Worm (Caenorhabditis elegans) whole organism, L3 larva: ENCODE measurements around the gene npax-4.

Source experiments
- R02D3.7 ChIP-seq: fragments of 150-350 bp; optimal IDR thresholded peaks from 2 replicates; lab custom pipeline; 2014; ENCODE audit warnings: missing biosample characterization, missing genetic modification characterization
- ZK546.5 ChIP-seq: sonication (generic microtip); optimal IDR thresholded peaks from 2 replicates; lab custom pipeline; 2017; ENCODE audit warnings: missing biosample characterization, missing genetic modification characterization
- aly-2 ChIP-seq: fragments of 150-350 bp; optimal IDR thresholded peaks from 2 replicates; lab custom pipeline; 2014; ENCODE audit warnings: missing biosample characterization, missing genetic modification characterization
- ama-1 ChIP-seq: fragments of 150-350 bp; optimal IDR thresholded peaks from 2 replicates; lab custom pipeline; 2018
- ceh-16 ChIP-seq: sonication (generic microtip); optimal IDR thresholded peaks from 2 replicates; lab custom pipeline; 2017; ENCODE audit warnings: missing biosample characterization, missing genetic modification characterization
- ceh-28 ChIP-seq: fragments of 150-350 bp; optimal IDR thresholded peaks from 2 replicates; lab custom pipeline; 2014; ENCODE audit warnings: missing biosample characterization, missing genetic modification reagents, missing genetic modification characterization
- ceh-82 ChIP-seq: fragments of 150-350 bp; optimal IDR thresholded peaks from 2 replicates; lab custom pipeline; 2014; ENCODE audit warnings: missing biosample characterization, missing genetic modification characterization
- ceh-9 ChIP-seq: sonication (generic microtip); optimal IDR thresholded peaks from 2 replicates; lab custom pipeline; 2018; ENCODE audit warnings: missing biosample characterization, missing genetic modification characterization
- daf-12 ChIP-seq: fragments of 150-350 bp; optimal IDR thresholded peaks from 2 replicates; lab custom pipeline; 2014; ENCODE audit warnings: missing biosample characterization, missing genetic modification reagents, missing genetic modification characterization
- egl-27 ChIP-seq: sonication (generic microtip); optimal IDR thresholded peaks from 4 replicates; lab custom pipeline; 2017; ENCODE audit warnings: missing biosample characterization, missing genetic modification reagents, missing genetic modification characterization
- egl-5 ChIP-seq: fragments of 150-350 bp; optimal IDR thresholded peaks from 2 replicates; lab custom pipeline; 2017; ENCODE audit warnings: missing biosample characterization, missing genetic modification reagents, missing genetic modification characterization, inconsistent platforms
- elt-1 ChIP-seq: fragments of 150-350 bp; optimal IDR thresholded peaks from 2 replicates; lab custom pipeline; 2014; ENCODE audit warnings: missing biosample characterization, missing genetic modification characterization
- elt-2 ChIP-seq: sonication (generic microtip); optimal IDR thresholded peaks from 2 replicates; lab custom pipeline; 2016; ENCODE audit warnings: missing genetic modification reagents, mild to moderate bottlenecking, missing genetic modification characterization, missing compliant biosample characterization
- elt-3 ChIP-seq, 3 experiments: fragments of 150-350 bp in 1 of 3; sonication (generic microtip) in 2 of 3; optimal IDR thresholded peaks; 2 replicates in 2 of 3; 4 replicates in 1 of 3; lab custom pipeline; 2014 to 2017; ENCODE audit warnings: missing biosample characterization in 3 of 3, missing genetic modification characterization in 3 of 3
- eor-1 ChIP-seq, 2 experiments: fragments of 150-350 bp; optimal IDR thresholded peaks; 2 replicates each; lab custom pipeline; 2014 to 2018; ENCODE audit warnings: missing biosample characterization in 2 of 2, missing genetic modification characterization in 2 of 2
- fkh-10 ChIP-seq: sonication (generic microtip); optimal IDR thresholded peaks from 2 replicates; lab custom pipeline; 2017; ENCODE audit warnings: missing biosample characterization, missing genetic modification reagents, missing genetic modification characterization
- fkh-2 ChIP-seq: fragments of 150-350 bp; optimal IDR thresholded peaks from 2 replicates; lab custom pipeline; 2014; ENCODE audit warnings: missing biosample characterization, missing genetic modification reagents, missing genetic modification characterization
- fos-1 ChIP-seq: fragments of 150-350 bp; optimal IDR thresholded peaks from 2 replicates; lab custom pipeline; 2014; ENCODE audit warnings: missing biosample characterization, missing genetic modification characterization
- hmg-11 ChIP-seq: sonication (generic microtip); optimal IDR thresholded peaks from 2 replicates; lab custom pipeline; 2016; ENCODE audit warnings: missing genetic modification characterization, missing compliant biosample characterization
- jun-1 ChIP-seq: fragments of 150-350 bp; optimal IDR thresholded peaks from 2 replicates; lab custom pipeline; 2014; ENCODE audit warnings: missing biosample characterization, missing genetic modification reagents, missing genetic modification characterization
- lin-15B ChIP-seq: fragments of 150-350 bp; optimal IDR thresholded peaks from 2 replicates; lab custom pipeline; 2014; ENCODE audit warnings: missing biosample characterization, missing genetic modification characterization
- lin-39 ChIP-seq: fragments of 150-350 bp; optimal IDR thresholded peaks from 2 replicates; lab custom pipeline; 2018; ENCODE audit warnings: missing biosample characterization, missing genetic modification reagents, missing genetic modification characterization
- lsy-12 ChIP-seq: sonication (generic microtip); optimal IDR thresholded peaks from 2 replicates; lab custom pipeline; 2016; ENCODE audit warnings: mild to moderate bottlenecking, missing genetic modification characterization, missing compliant biosample characterization
- mdl-1 ChIP-seq: fragments of 150-350 bp; optimal IDR thresholded peaks from 2 replicates; lab custom pipeline; 2014; ENCODE audit warnings: missing biosample characterization, missing genetic modification characterization
- mml-1 ChIP-seq: fragments of 150-350 bp; sonication (generic microtip); optimal IDR thresholded peaks from 3 replicates; lab custom pipeline; 2014; ENCODE audit warnings: missing biosample characterization, missing genetic modification characterization
- nfya-1 ChIP-seq: sonication (generic microtip); optimal IDR thresholded peaks from 2 replicates; lab custom pipeline; 2017; ENCODE audit warnings: missing genetic modification characterization, mild to moderate bottlenecking, missing compliant biosample characterization, antibody characterized with exemption, moderate library complexity; ENCODE audit not compliant: insufficient read depth
- nhr-11 ChIP-seq: fragments of 150-350 bp; optimal IDR thresholded peaks from 2 replicates; lab custom pipeline; 2014; ENCODE audit warnings: missing biosample characterization, missing genetic modification characterization
- nhr-12 ChIP-seq: fragments of 150-350 bp; optimal IDR thresholded peaks from 2 replicates; lab custom pipeline; 2014; ENCODE audit warnings: missing biosample characterization, missing genetic modification characterization
- nhr-23 ChIP-seq: fragments of 150-350 bp; optimal IDR thresholded peaks from 2 replicates; lab custom pipeline; 2014; ENCODE audit warnings: missing biosample characterization, missing genetic modification reagents, missing genetic modification characterization
- nhr-237 ChIP-seq: fragments of 150-350 bp; optimal IDR thresholded peaks from 2 replicates; lab custom pipeline; 2014; ENCODE audit warnings: missing biosample characterization, missing genetic modification characterization
- nhr-25 ChIP-seq: sonication (generic microtip); optimal IDR thresholded peaks from 2 replicates; lab custom pipeline; 2017; ENCODE audit warnings: missing biosample characterization, missing genetic modification characterization
- nhr-28 ChIP-seq: fragments of 150-350 bp; optimal IDR thresholded peaks from 2 replicates; lab custom pipeline; 2014; ENCODE audit warnings: missing biosample characterization, missing genetic modification characterization
- nhr-43 ChIP-seq: sonication (generic microtip); optimal IDR thresholded peaks from 2 replicates; lab custom pipeline; 2016; ENCODE audit warnings: mild to moderate bottlenecking, missing genetic modification characterization, missing compliant biosample characterization; ENCODE audit not compliant: poor library complexity, severe bottlenecking
- nhr-67 ChIP-seq: fragments of 150-350 bp; optimal IDR thresholded peaks from 2 replicates; lab custom pipeline; 2014; ENCODE audit warnings: missing biosample characterization, missing genetic modification characterization
- nhr-76 ChIP-seq: fragments of 150-350 bp; sonication (generic microtip); optimal IDR thresholded peaks from 5 replicates; lab custom pipeline; 2014; ENCODE audit warnings: missing biosample characterization, missing genetic modification characterization
- nhr-77 ChIP-seq: fragments of 150-350 bp; optimal IDR thresholded peaks from 2 replicates; lab custom pipeline; 2014; ENCODE audit warnings: missing biosample characterization, missing genetic modification characterization
- pha-4 ChIP-seq: fragments of 150-350 bp; optimal IDR thresholded peaks from 2 replicates; lab custom pipeline; 2014; ENCODE audit warnings: missing biosample characterization, missing genetic modification reagents, missing genetic modification characterization
- pqm-1 ChIP-seq: fragments of 150-350 bp; optimal IDR thresholded peaks from 2 replicates; lab custom pipeline; 2017; ENCODE audit warnings: missing biosample characterization, missing genetic modification characterization, inconsistent platforms
- sea-2 ChIP-seq: fragments of 150-350 bp; sonication (generic microtip); optimal IDR thresholded peaks from 4 replicates; lab custom pipeline; 2014; ENCODE audit warnings: missing biosample characterization, missing genetic modification reagents, missing genetic modification characterization
- skn-1 ChIP-seq: fragments of 150-350 bp; optimal IDR thresholded peaks from 2 replicates; lab custom pipeline; 2014; ENCODE audit warnings: missing biosample characterization, missing genetic modification characterization
- snpc-4 ChIP-seq: fragments of 150-350 bp; optimal IDR thresholded peaks from 2 replicates; lab custom pipeline; 2014; ENCODE audit warnings: missing biosample characterization, missing genetic modification characterization
- tbx-2 ChIP-seq: sonication (generic microtip); optimal IDR thresholded peaks from 2 replicates; lab custom pipeline; 2016; ENCODE audit warnings: mild to moderate bottlenecking, missing genetic modification characterization, missing compliant biosample characterization
- unc-39 ChIP-seq: sonication (generic microtip); optimal IDR thresholded peaks from 4 replicates; lab custom pipeline; 2017; ENCODE audit warnings: missing biosample characterization, missing genetic modification characterization
- unc-62 ChIP-seq: fragments of 150-350 bp; sonication (generic microtip); optimal IDR thresholded peaks from 4 replicates; lab custom pipeline; 2014; ENCODE audit warnings: missing biosample characterization, missing genetic modification reagents, missing genetic modification characterization
- zag-1 ChIP-seq: fragments of 150-350 bp; optimal IDR thresholded peaks from 2 replicates; lab custom pipeline; 2014; ENCODE audit warnings: missing biosample characterization, missing genetic modification characterization
- ztf-11 ChIP-seq: fragments of 150-350 bp; optimal IDR thresholded peaks from 2 replicates; lab custom pipeline; 2014; ENCODE audit warnings: missing biosample characterization, missing genetic modification characterization
- ztf-4 ChIP-seq: fragments of 150-350 bp; optimal IDR thresholded peaks from 2 replicates; lab custom pipeline; 2014; ENCODE audit warnings: missing biosample characterization, missing genetic modification characterization

The npax-4 gene

ce11 chrIV:8921956-8922355 is 42.2 kb upstream of the npax-4 start, which contains the start of gene D1046.16:
Gene D1046.16, plus strand, starts transcription at chrIV:8922150.
- TF ChIP-seq fkh-10 (no peak), pha-4 (peak; percentile 42), fos-1 (tag; lab: Kevin White, UChicago) (no peak), egl-5 (tag; lab: Kevin White, UChicago) (no peak), ztf-11 (tag; lab: Kevin White, UChicago) (no peak), nhr-12 (no peak), ceh-28 (tag; lab: Kevin White, UChicago) (peak; percentile 68), mdl-1 (tag; lab: Kevin White, UChicago) (no peak), R02D3.7 (tag; lab: Kevin White, UChicago) (no peak), egl-27 (tag; lab: Kevin White, UChicago) (no peak), nhr-67 (no peak), nhr-23 (tag; lab: Kevin White, UChicago) (peak; percentile 53), unc-39 (tag; lab: Kevin White, UChicago) (no peak), nhr-28 (tag; lab: Kevin White, UChicago) (no peak), hmg-11 (tag; lab: Kevin White, UChicago) (peak; percentile 37), ceh-16 (tag; lab: Kevin White, UChicago) (no peak), elt-3 (tag; optimal IDR thresholded peaks at IDR 0.05; lab: Kevin White, UChicago) (no peak), daf-12 (tag; lab: Kevin White, UChicago) (no peak), nhr-77 (no peak), lsy-12 (no peak), tbx-2 (tag; lab: Kevin White, UChicago) (no peak), sea-2 (GFP tag; lab: Kevin White, UChicago) (no peak), unc-62 (no peak), nhr-76 (tag; lab: Kevin White, UChicago) (no peak), nfya-1 (tag; lab: Kevin White, UChicago) (peak; percentile 20), nhr-25 (peak; percentile 90), snpc-4 (tag; lab: Kevin White, UChicago) (peak; percentile 20), skn-1 (tag; lab: Kevin White, UChicago) (no peak), nhr-237 (no peak), nhr-11 (tag; lab: Kevin White, UChicago) (no peak), ceh-9 (tag; lab: Kevin White, UChicago) (no peak), ceh-82 (tag; lab: Kevin White, UChicago) (no peak), lin-39 (tag; lab: Kevin White, UChicago) (no peak), aly-2 (tag; lab: Kevin White, UChicago) (no peak), elt-1 (tag; lab: Kevin White, UChicago) (no peak), mml-1 (tag; lab: Kevin White, UChicago) (no peak), ama-1 (lab: Kevin White, UChicago) (no peak), ztf-4 (tag; lab: Kevin White, UChicago) (no peak), fkh-2 (tag; lab: Kevin White, UChicago) (no peak), lin-15B (peak; percentile 49), elt-2 (tag; lab: Kevin White, UChicago) (peak; percentile 35), nhr-43 (peak; percentile 19), zag-1 (no peak), ZK546.5 (tag; lab: Kevin White, UChicago) (no peak), pqm-1 (no peak), eor-1 (tag; optimal IDR thresholded peaks at IDR 0.05; lab: Kevin White, UChicago) (no peak), jun-1 (tag; lab: Kevin White, UChicago) (no peak)

- no peak for TF ChIP-seq ceh-82 (tag; lab: Kevin White, UChicago)
- TF ChIP-seq eor-1 (tag; optimal IDR thresholded peaks at IDR 0.05; lab: Kevin White, UChicago) = no peak
- no peak for TF ChIP-seq ceh-28 (tag; lab: Kevin White, UChicago)
- TF ChIP-seq mml-1 (tag; lab: Kevin White, UChicago) = no peak
- TF ChIP-seq nhr-237 = no peak
- no peak for TF ChIP-seq lin-39 (tag; lab: Kevin White, UChicago)
- TF ChIP-seq nhr-23 (tag; lab: Kevin White, UChicago) = no peak
- TF ChIP-seq egl-5 (tag; lab: Kevin White, UChicago) = peak; percentile 72
These were observed 41.5 kb upstream of the npax-4 start for ce11 chrIV:8921166-8921565.
